ENCODE assay signal across 3 worm cellular contexts in genomic region chrII:11336163-11336562, ce11.
A peak's percentile ranks its signal among the peaks of the same experiment; 100 is the strongest.
TF ChIP-seq lines count a peak whose summit lies in the region.

No protein-coding gene starts in this region.

TF ChIP-seq in whole organism, L2 larva, 48 proteins besides CTCF, POLR2A, EP300 and RAD21:
- TF ChIP-seq lin-13 (GFP tag; optimal IDR thresholded peaks at IDR 0.05; lab: Kevin White, UChicago) (no peak), F13H6.1 (tag; optimal IDR thresholded peaks at IDR 0.05; lab: Kevin White, UChicago) (no peak), nhr-10 (tag; optimal IDR thresholded peaks at IDR 0.05; lab: Kevin White, UChicago) (no peak), ceh-82 (tag; optimal IDR thresholded peaks at IDR 0.05; lab: Kevin White, UChicago) (no peak), ama-1 (optimal IDR thresholded peaks at IDR 0.05; lab: Kevin White, UChicago) (peak; percentile 28), ztf-11 (tag; optimal IDR thresholded peaks at IDR 0.05; lab: Kevin White, UChicago) (no peak), egl-27 (tag; optimal IDR thresholded peaks at IDR 0.05; lab: Kevin White, UChicago) (no peak), unc-62 (GFP tag; optimal IDR thresholded peaks at IDR 0.05; lab: Kevin White, UChicago) (no peak), nhr-21 (tag; optimal IDR thresholded peaks at IDR 0.05; lab: Kevin White, UChicago) (peak; percentile 44), unc-55 (GFP tag; optimal IDR thresholded peaks at IDR 0.05; lab: Kevin White, UChicago) (no peak)
TF ChIP-seq in whole organism, L2 larva: peak in this region for 2.

TF ChIP-seq in whole organism, L3 larva, 47 proteins besides CTCF, POLR2A, EP300 and RAD21:
- no peak for TF ChIP-seq nhr-237 (tag; optimal IDR thresholded peaks at IDR 0.05; lab: Kevin White, UChicago)
- TF ChIP-seq R02D3.7 (tag; optimal IDR thresholded peaks at IDR 0.05; lab: Kevin White, UChicago) = no peak
- TF ChIP-seq sea-2 (GFP tag; optimal IDR thresholded peaks at IDR 0.05; lab: Kevin White, UChicago) = no peak
- peak; percentile 71 for TF ChIP-seq nhr-23 (tag; optimal IDR thresholded peaks at IDR 0.05; lab: Kevin White, UChicago)
- peak; percentile 7 for TF ChIP-seq nhr-28 (tag; optimal IDR thresholded peaks at IDR 0.05; lab: Kevin White, UChicago)
- TF ChIP-seq zag-1 (tag; optimal IDR thresholded peaks at IDR 0.05; lab: Kevin White, UChicago) = no peak
- TF ChIP-seq nhr-43 (tag; optimal IDR thresholded peaks at IDR 0.05; lab: Kevin White, UChicago; ENCODE audit: poor library complexity, severe bottlenecking) = peak; percentile 72
- peak in 1 of 3 experiments; percentile 75 for TF ChIP-seq elt-3 (tag; optimal IDR thresholded peaks at IDR 0.05; lab: Kevin White, UChicago)
- TF ChIP-seq tbx-2 (tag; optimal IDR thresholded peaks at IDR 0.05; lab: Kevin White, UChicago) = peak; percentile 33

TF ChIP-seq in whole organism, L4 larva, 104 proteins besides CTCF, POLR2A, EP300 and RAD21:
- TF ChIP-seq T26A8.4 (GFP tag; IDR thresholded peaks at IDR 0.05; lab: Robert Waterston, UW) (peak; percentile 64; the same call in 1 of the 2 replicates), ztf-7 (tag; optimal IDR thresholded peaks at IDR 0.05; lab: Kevin White, UChicago) (no peak)

Comparison
In these comparisons a context has a peak if more than half of its experiments do, and no peak if none do; other contexts are left out.
1. Of the 23 proteins assayed by ChIP-seq in both whole organism, L4 larva and whole organism, L2 larva: peak only in whole organism, L4 larva: none; only in whole organism, L2 larva: ama-1; in both: none; in neither: 22.